Fruit fly (Drosophila melanogaster): ENCODE measurements around the gene eater.

eater gene

DNA sequence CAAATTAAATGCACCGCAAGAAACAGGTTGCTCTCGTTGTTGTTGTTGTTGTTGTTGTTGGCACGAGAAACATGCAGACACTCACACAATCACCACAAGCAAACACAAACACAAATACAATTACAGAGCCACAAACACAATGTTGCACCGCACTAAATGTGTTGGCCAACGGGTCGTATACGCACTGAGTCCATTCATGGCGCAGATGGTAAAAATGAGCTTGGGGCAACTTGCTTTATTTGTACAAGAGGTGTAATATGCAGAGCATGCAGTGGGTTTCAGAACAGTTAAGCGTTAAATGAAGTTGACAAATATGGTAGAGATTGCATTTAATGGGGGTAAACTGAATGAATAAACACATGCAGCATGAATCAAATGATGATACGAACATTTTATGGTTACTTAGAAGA is 38.4 kb upstream of the eater start (continued):
- no peak for TF ChIP-seq inv (GFP tag; IDR thresholded peaks at IDR 0.05; ENCODE audit: partially characterized antibody)
- TF ChIP-seq crc (GFP tag; optimal IDR thresholded peaks at IDR 0.05), result no peak
- no peak for TF ChIP-seq MTF-1 (GFP tag; optimal IDR thresholded peaks at IDR 0.05; ENCODE audit: borderline replicate concordance)
- TF ChIP-seq CG17829 (tag; optimal IDR thresholded peaks at IDR 0.05), result no peak
- TF ChIP-seq CG33213 (GFP tag; optimal IDR thresholded peaks at IDR 0.05), result no peak
- no peak for TF ChIP-seq crol (GFP tag; IDR thresholded peaks at IDR 0.05)
- TF ChIP-seq CG1602 (GFP tag; optimal IDR thresholded peaks at IDR 0.05), result peak; percentile 16
- TF ChIP-seq Lim3 (GFP tag; IDR thresholded peaks at IDR 0.05), result no peak
- peak; percentile 18 for TF ChIP-seq CG7987 (GFP tag; optimal IDR thresholded peaks at IDR 0.05)
- peak; percentile 41 for TF ChIP-seq CG7556 (GFP tag; optimal IDR thresholded peaks at IDR 0.05)
- TF ChIP-seq CG12391 (tag; optimal IDR thresholded peaks at IDR 0.05), result peak; percentile 27
- TF ChIP-seq ewg (GFP tag; optimal IDR thresholded peaks at IDR 0.05), result peak; percentile 22
- TF ChIP-seq CG4617 (GFP tag; optimal IDR thresholded peaks at IDR 0.05; ENCODE audit: borderline replicate concordance), result no peak
- TF ChIP-seq CG17328 (GFP tag; IDR thresholded peaks at IDR 0.05), result no peak
- TF ChIP-seq CG10209 (GFP tag; optimal IDR thresholded peaks at IDR 0.05), result peak; percentile 11
- TF ChIP-seq CG17568 (GFP tag; optimal IDR thresholded peaks at IDR 0.05), result no peak
- peak; percentile 63 for TF ChIP-seq CG2678 (tag; optimal IDR thresholded peaks at IDR 0.05)
- no peak for TF ChIP-seq emc (GFP tag; optimal IDR thresholded peaks at IDR 0.05)
- no peak for TF ChIP-seq h (optimal IDR thresholded peaks at IDR 0.05)
- no peak for TF ChIP-seq gsb (GFP tag; IDR thresholded peaks at IDR 0.05)
- peak; percentile 50 for TF ChIP-seq CrebB (tag; optimal IDR thresholded peaks at IDR 0.05)
- TF ChIP-seq Ravus (GFP tag; IDR thresholded peaks at IDR 0.05), result no peak
- peak; percentile 21; the same call in 1 of the 2 replicates for TF ChIP-seq ttk (GFP tag; IDR thresholded peaks at IDR 0.05)
- peak; percentile 83 for TF ChIP-seq CG15601 (tag; optimal IDR thresholded peaks at IDR 0.05)
- no peak for TF ChIP-seq prd (optimal IDR thresholded peaks at IDR 0.05)
- no peak for TF ChIP-seq prd (GFP tag; IDR thresholded peaks at IDR 0.05)
- TF ChIP-seq CG4730 (GFP tag; IDR thresholded peaks at IDR 0.05), result no peak
- no peak for TF ChIP-seq Six4 (GFP tag; optimal IDR thresholded peaks at IDR 0.05)
- no peak for TF ChIP-seq sob (GFP tag; IDR thresholded peaks at IDR 0.05)
- no peak for TF ChIP-seq Gug (GFP tag; IDR thresholded peaks at IDR 0.05)
- TF ChIP-seq CG17612 (GFP tag; IDR thresholded peaks at IDR 0.05), result no peak
- peak; percentile 33 for TF ChIP-seq CG9876 (GFP tag; optimal IDR thresholded peaks at IDR 0.05)
- peak; percentile 8 for TF ChIP-seq CG15269 (tag; optimal IDR thresholded peaks at IDR 0.05)
- TF ChIP-seq tio (GFP tag; optimal IDR thresholded peaks at IDR 0.05), result no peak
- TF ChIP-seq yki (optimal IDR thresholded peaks at IDR 0.05), result no peak
- TF ChIP-seq CG12071 (GFP tag; optimal IDR thresholded peaks at IDR 0.05), result peak; percentile 57
- TF ChIP-seq CG8089 (GFP tag; optimal IDR thresholded peaks at IDR 0.05), result peak; percentile 30
- peak; percentile 11; the same call in 1 of the 2 replicates for TF ChIP-seq Awh (GFP tag; IDR thresholded peaks at IDR 0.05)
- TF ChIP-seq sima (GFP tag; optimal IDR thresholded peaks at IDR 0.05), result no peak
- TF ChIP-seq Mes4 (GFP tag; optimal IDR thresholded peaks at IDR 0.05), result peak; percentile 60
- no peak for TF ChIP-seq lilli (GFP tag; optimal IDR thresholded peaks at IDR 0.05)
- TF ChIP-seq Nf-YB (GFP tag; optimal IDR thresholded peaks at IDR 0.05), result no peak
- peak; percentile 56 for TF ChIP-seq sqz (GFP tag; optimal IDR thresholded peaks at IDR 0.05)
- no peak for TF ChIP-seq zfh2 (GFP tag; optimal IDR thresholded peaks at IDR 0.05)
- no peak for TF ChIP-seq cato (GFP tag; optimal IDR thresholded peaks at IDR 0.05; ENCODE audit: borderline replicate concordance)
- TF ChIP-seq Dad (GFP tag; optimal IDR thresholded peaks at IDR 0.05), result no peak
- peak; percentile 11 for TF ChIP-seq CG7271 (tag; optimal IDR thresholded peaks at IDR 0.05)
- no peak for TF ChIP-seq CG31388 (GFP tag; optimal IDR thresholded peaks at IDR 0.05)
- peak in 1 of 2 experiments; percentile 52 for TF ChIP-seq Eip74EF (GFP tag; optimal IDR thresholded peaks at IDR 0.05)
- no peak for TF ChIP-seq ash1 (GFP tag; optimal IDR thresholded peaks at IDR 0.05)
- TF ChIP-seq CG8290 (GFP tag; optimal IDR thresholded peaks at IDR 0.05), result peak; percentile 26
- TF ChIP-seq CG8290 (tag; optimal IDR thresholded peaks at IDR 0.05), result peak; percentile 25 to 38
- TF ChIP-seq pros (GFP tag; optimal IDR thresholded peaks at IDR 0.05), result peak; percentile 1
